Worm (Caenorhabditis elegans) whole organism, L4 larva: ENCODE data around the gene C04E7.5.

Source experiments
- F26F4.8 ChIP-seq: fragments of 200-800 bp; sonication (Bioruptor generic); conservative IDR thresholded peaks from 2 replicates; pipeline ENCODE4 v1.3.6; 2022; ENCODE audit warnings: missing genetic modification characterization, missing compliant biosample characterization
- T20F7.1 ChIP-seq: fragments of 200-800 bp; sonication (Bioruptor generic); optimal IDR thresholded peaks from 2 replicates; lab custom pipeline; 2018; ENCODE audit warnings: mild to moderate bottlenecking, missing genetic modification characterization, missing compliant biosample characterization
- Y105C5A.15 ChIP-seq: fragments of 200-800 bp; sonication (Bioruptor generic); IDR thresholded peaks from 2 replicates; pipeline ENCODE4 v1.3.6; 2022; ENCODE audit warnings: missing genetic modification characterization, missing compliant biosample characterization
- Y48G9A.11 ChIP-seq: fragments of 200-800 bp; sonication (Bioruptor generic); IDR thresholded peaks from 2 replicates; pipeline ENCODE4 v1.3.6; 2022; ENCODE audit warnings: missing genetic modification reagents, missing genetic modification characterization, missing compliant biosample characterization
- Y5F2A.4 ChIP-seq: fragments of 200-800 bp; sonication (Bioruptor generic); optimal IDR thresholded peaks from 2 replicates; lab custom pipeline; 2018; ENCODE audit warnings: mild to moderate bottlenecking, missing genetic modification characterization, missing compliant biosample characterization
- Y75B8A.6 ChIP-seq: fragments of 200-800 bp; sonication (Bioruptor generic); IDR thresholded peaks from 2 replicates; pipeline ENCODE4 v1.3.6; 2022; ENCODE audit warnings: missing genetic modification reagents, missing genetic modification characterization, missing compliant biosample characterization
- ZK337.2 ChIP-seq: fragments of 200-800 bp; sonication (Bioruptor generic); IDR thresholded peaks from 2 replicates; pipeline ENCODE4 v1.3.6; 2022; ENCODE audit warnings: missing genetic modification reagents, missing genetic modification characterization, missing compliant biosample characterization
- ZK546.5 ChIP-seq, 2 experiments: sonication (generic microtip); optimal IDR thresholded peaks; 2 replicates each; lab custom pipeline; 2017; ENCODE audit warnings: missing biosample characterization in 2 of 2, missing genetic modification characterization in 2 of 2
- aly-2 ChIP-seq: sonication (generic microtip); optimal IDR thresholded peaks from 2 replicates; lab custom pipeline; 2018; ENCODE audit warnings: missing biosample characterization, missing genetic modification characterization
- ceh-28 ChIP-seq: fragments of 150-350 bp; optimal IDR thresholded peaks from 2 replicates; lab custom pipeline; 2014; ENCODE audit warnings: missing biosample characterization, missing genetic modification reagents, missing genetic modification characterization
- ceh-62 ChIP-seq: sonication (generic microtip); optimal IDR thresholded peaks from 2 replicates; lab custom pipeline; 2017; ENCODE audit warnings: missing biosample characterization, missing genetic modification characterization
- ceh-82 ChIP-seq: sonication (generic microtip); optimal IDR thresholded peaks from 2 replicates; lab custom pipeline; 2017; ENCODE audit warnings: missing biosample characterization, missing genetic modification characterization
- ces-1 ChIP-seq: fragments of 150-350 bp; sonication (generic microtip); optimal IDR thresholded peaks from 4 replicates; lab custom pipeline; 2014; ENCODE audit warnings: missing biosample characterization, missing genetic modification reagents, missing genetic modification characterization
- cey-2 ChIP-seq: sonication (generic microtip); optimal IDR thresholded peaks from 3 replicates; lab custom pipeline; 2017; ENCODE audit warnings: missing genetic modification characterization, mild to moderate bottlenecking, missing compliant biosample characterization, antibody characterized with exemption, borderline replicate concordance; ENCODE audit not compliant: insufficient read depth
- ctbp-1 ChIP-seq: fragments of 200-800 bp; sonication (Bioruptor generic); IDR thresholded peaks from 2 replicates; pipeline ENCODE4 v1.3.6; 2022; ENCODE audit warnings: missing genetic modification reagents, missing genetic modification characterization, missing compliant biosample characterization
- dmd-6 ChIP-seq: fragments of 200-800 bp; sonication (Bioruptor generic); IDR thresholded peaks from 2 replicates; pipeline ENCODE4 v1.3.6; 2022; ENCODE audit warnings: missing genetic modification reagents, missing genetic modification characterization, missing compliant biosample characterization
- dmd-8 ChIP-seq: fragments of 200-800 bp; sonication (Bioruptor generic); IDR thresholded peaks from 2 replicates; pipeline ENCODE4 v1.3.6; 2022; ENCODE audit warnings: missing genetic modification characterization, missing compliant biosample characterization
- dpl-1 ChIP-seq: fragments of 150-350 bp; optimal IDR thresholded peaks from 2 replicates; lab custom pipeline; 2014; ENCODE audit warnings: missing biosample characterization, missing genetic modification reagents, missing genetic modification characterization
- duxl-1 ChIP-seq: sonication (generic microtip); optimal IDR thresholded peaks from 2 replicates; lab custom pipeline; 2016; ENCODE audit warnings: mild to moderate bottlenecking, missing genetic modification characterization, moderate library complexity, missing compliant biosample characterization; ENCODE audit not compliant: poor library complexity
- dve-1 ChIP-seq: sonication (generic microtip); optimal IDR thresholded peaks from 2 replicates; lab custom pipeline; 2017; ENCODE audit warnings: antibody characterized with exemption, mild to moderate bottlenecking, missing genetic modification characterization, missing compliant biosample characterization; ENCODE audit not compliant: insufficient read depth
- egl-27 ChIP-seq: sonication (generic microtip); optimal IDR thresholded peaks from 3 replicates; lab custom pipeline; 2017; ENCODE audit warnings: missing biosample characterization, missing genetic modification reagents, missing genetic modification characterization
- egl-43 ChIP-seq: fragments of 200-800 bp; sonication (Bioruptor generic); IDR thresholded peaks from 2 replicates; pipeline ENCODE4 v1.3.6; 2022; ENCODE audit warnings: missing genetic modification reagents, missing genetic modification characterization, missing compliant biosample characterization
- fkh-10 ChIP-seq: fragments of 150-350 bp; optimal IDR thresholded peaks from 2 replicates; lab custom pipeline; 2014; ENCODE audit warnings: missing biosample characterization, missing genetic modification reagents, missing genetic modification characterization
- fos-1 ChIP-seq: fragments of 150-350 bp; optimal IDR thresholded peaks from 2 replicates; lab custom pipeline; 2014; ENCODE audit warnings: missing biosample characterization, missing genetic modification characterization
- hif-1 ChIP-seq, 2 experiments: sonication (generic microtip); optimal IDR thresholded peaks; 2 replicates each; lab custom pipeline; 2016 to 2017; ENCODE audit warnings: missing compliant biosample characterization in 2 of 2, missing genetic modification characterization in 2 of 2, missing genetic modification reagents in 2 of 2, missing genotype in 2 of 2, mild to moderate bottlenecking in 1 of 2
- hlh-30 ChIP-seq: sonication (generic microtip); optimal IDR thresholded peaks from 2 replicates; lab custom pipeline; 2017; ENCODE audit warnings: antibody characterized with exemption, mild to moderate bottlenecking, missing genetic modification characterization, missing compliant biosample characterization; ENCODE audit not compliant: insufficient read depth
- lin-1 ChIP-seq: fragments of 200-800 bp; sonication (Bioruptor generic); IDR thresholded peaks from 2 replicates; pipeline ENCODE4 v1.3.6; 2022; ENCODE audit warnings: missing genetic modification reagents, missing genetic modification characterization, missing compliant biosample characterization
- lin-29 ChIP-seq: fragments of 200-800 bp; sonication (Bioruptor generic); IDR thresholded peaks from 2 replicates; pipeline ENCODE4 v1.3.6; 2022; ENCODE audit warnings: missing genetic modification reagents, missing genetic modification characterization, missing compliant biosample characterization
- lin-38 ChIP-seq: fragments of 200-800 bp; sonication (Bioruptor generic); IDR thresholded peaks from 2 replicates; pipeline ENCODE4 v1.3.6; 2022; ENCODE audit warnings: missing genetic modification reagents, missing genetic modification characterization, missing compliant biosample characterization
- lsy-2 ChIP-seq, 2 experiments: fragments of 150-350 bp in 1 of 2; sonication (generic microtip) in 1 of 2; optimal IDR thresholded peaks; 2 replicates each; lab custom pipeline; 2014 to 2017; ENCODE audit warnings: missing biosample characterization in 2 of 2, missing genetic modification characterization in 2 of 2
- nhr-10 ChIP-seq: fragments of 150-350 bp; optimal IDR thresholded peaks from 2 replicates; lab custom pipeline; 2014; ENCODE audit warnings: missing biosample characterization, missing genetic modification characterization
- nhr-11 ChIP-seq: fragments of 150-350 bp; optimal IDR thresholded peaks from 2 replicates; lab custom pipeline; 2014; ENCODE audit warnings: missing biosample characterization, missing genetic modification characterization
- nhr-25 ChIP-seq: sonication (generic microtip); optimal IDR thresholded peaks from 2 replicates; lab custom pipeline; 2017; ENCODE audit warnings: missing genetic modification characterization, mild to moderate bottlenecking, missing compliant biosample characterization, antibody characterized with exemption, moderate library complexity, borderline replicate concordance; ENCODE audit not compliant: insufficient read depth
- nhr-41 ChIP-seq: fragments of 200-800 bp; sonication (Bioruptor generic); IDR thresholded peaks from 2 replicates; pipeline ENCODE4 v1.3.6; 2022; ENCODE audit warnings: missing genetic modification reagents, missing genetic modification characterization, missing compliant biosample characterization
- nhr-48 ChIP-seq: sonication (generic microtip); optimal IDR thresholded peaks from 2 replicates; lab custom pipeline; 2016; ENCODE audit warnings: mild to moderate bottlenecking, missing genetic modification characterization, missing compliant biosample characterization
- nhr-76 ChIP-seq: fragments of 150-350 bp; optimal IDR thresholded peaks from 2 replicates; lab custom pipeline; 2014; ENCODE audit warnings: missing biosample characterization, missing genetic modification characterization
- php-3 ChIP-seq: fragments of 200-800 bp; sonication (Bioruptor generic); IDR thresholded peaks from 2 replicates; pipeline ENCODE4 v1.3.6; 2022; ENCODE audit warnings: missing genetic modification reagents, missing genetic modification characterization, missing compliant biosample characterization
- rbr-2 ChIP-seq: sonication (generic microtip); optimal IDR thresholded peaks from 2 replicates; lab custom pipeline; 2016; ENCODE audit warnings: missing genotype, missing genetic modification characterization, missing compliant biosample characterization
- sdz-12 ChIP-seq: fragments of 200-800 bp; sonication (Bioruptor generic); optimal IDR thresholded peaks from 2 replicates; lab custom pipeline; 2018; ENCODE audit warnings: mild to moderate bottlenecking, missing genetic modification characterization, missing compliant biosample characterization
- snpc-1.2 ChIP-seq: fragments of 200-800 bp; sonication (Bioruptor generic); IDR thresholded peaks from 2 replicates; pipeline ENCODE4 v1.3.6; 2022; ENCODE audit warnings: missing genetic modification reagents, missing genetic modification characterization, missing compliant biosample characterization
- spr-1 ChIP-seq: sonication (generic microtip); optimal IDR thresholded peaks from 2 replicates; lab custom pipeline; 2016; ENCODE audit warnings: mild to moderate bottlenecking, missing genetic modification characterization, missing compliant biosample characterization
- spr-3 ChIP-seq: fragments of 200-800 bp; sonication (Bioruptor generic); optimal IDR thresholded peaks from 2 replicates; lab custom pipeline; 2018; ENCODE audit warnings: mild to moderate bottlenecking, missing genetic modification characterization, missing compliant biosample characterization
- tag-97 ChIP-seq: fragments of 200-800 bp; sonication (Bioruptor generic); IDR thresholded peaks from 2 replicates; pipeline ENCODE4 v1.3.6; 2022; ENCODE audit warnings: missing genetic modification characterization, missing compliant biosample characterization
- tra-1 ChIP-seq: fragments of 200-800 bp; sonication (Bioruptor generic); IDR thresholded peaks from 2 replicates; pipeline ENCODE4 v1.3.6; 2022; ENCODE audit warnings: missing genetic modification reagents, missing genetic modification characterization, missing compliant biosample characterization
- unc-130 ChIP-seq: sonication (generic microtip); optimal IDR thresholded peaks from 2 replicates; lab custom pipeline; 2016; ENCODE audit warnings: missing genetic modification reagents, missing genetic modification characterization, missing compliant biosample characterization
- unc-62 ChIP-seq, 3 experiments: fragments of 150-350 bp in 1 of 3; sonication (generic microtip); optimal IDR thresholded peaks in 2 of 3; peaks in 1 of 3; 1 replicate in 1 of 3; 2 replicates in 2 of 3; lab custom pipeline; 2014 to 2017; ENCODE audit warnings: missing biosample characterization in 3 of 3, missing genetic modification characterization in 3 of 3, missing genetic modification reagents in 3 of 3, missing genotype in 1 of 3
- zag-1 ChIP-seq: fragments of 150-350 bp; optimal IDR thresholded peaks from 2 replicates; lab custom pipeline; 2014; ENCODE audit warnings: missing biosample characterization, missing genetic modification characterization
- zfp-2 ChIP-seq: sonication (generic microtip); optimal IDR thresholded peaks from 2 replicates; lab custom pipeline; 2016; ENCODE audit warnings: mild to moderate bottlenecking, missing genetic modification characterization, missing compliant biosample characterization

C04E7.5 gene

DNA sequence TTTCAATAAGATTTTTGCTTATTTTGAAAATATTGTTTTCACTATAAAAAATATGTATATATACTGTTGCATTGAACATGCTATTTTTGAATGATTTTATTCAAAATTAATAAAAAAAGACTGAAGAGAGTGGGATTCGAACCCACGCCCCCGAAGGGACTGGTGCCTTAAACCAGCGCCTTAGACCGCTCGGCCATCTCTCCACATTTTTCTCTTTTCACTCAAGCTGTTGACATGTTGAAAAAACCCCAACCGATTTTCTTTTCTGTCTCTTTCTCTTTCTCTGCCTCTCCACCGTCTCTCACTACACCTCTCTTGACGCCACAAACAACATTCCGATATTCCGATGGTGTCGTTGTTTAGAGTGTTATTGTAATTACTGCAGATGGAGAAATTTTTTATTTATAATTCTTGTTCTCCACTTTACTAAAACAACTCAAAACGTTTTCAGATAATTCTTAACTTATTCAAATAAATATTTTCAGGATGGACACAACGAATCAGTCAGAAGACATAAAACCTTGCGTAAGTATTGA is 7.4 kb upstream of the C04E7.5 start, which contains the start of gene sor-3 (continued):
- TF ChIP-seq php-3 (GFP tag; lab: Robert Waterston, UW) (peak; percentile 55), nhr-11 (tag; lab: Kevin White, UChicago) (peak; percentile 72), ceh-62 (tag; lab: Kevin White, UChicago) (no peak), nhr-25 (tag; lab: Kevin White, UChicago) (peak; percentile 66), nhr-41 (GFP tag; lab: Robert Waterston, UW) (peak; percentile 84), sdz-12 (peak; percentile 72), cey-2 (tag; lab: Kevin White, UChicago) (no peak), lsy-2 (tag; optimal IDR thresholded peaks at IDR 0.05; lab: Kevin White, UChicago) (peak; percentile 43 to 87), egl-27 (tag; lab: Kevin White, UChicago) (no peak), Y5F2A.4 (GFP tag; lab: Kevin White, UChicago) (peak; percentile 23), nhr-10 (tag; lab: Kevin White, UChicago) (no peak), spr-3 (GFP tag; lab: Kevin White, UChicago) (peak; percentile 31), tra-1 (peak; percentile 81), hif-1 (tag; optimal IDR thresholded peaks at IDR 0.05; lab: Kevin White, UChicago) (peak in 1 of 2 experiments; percentile 74), lin-38 (GFP tag; lab: Robert Waterston, UW) (peak; percentile 81; the same call in 1 of the 2 replicates), dve-1 (tag; lab: Kevin White, UChicago) (peak; percentile 86), spr-1 (tag; lab: Kevin White, UChicago) (peak; percentile 75), rbr-2 (tag; lab: Kevin White, UChicago) (no peak), ceh-82 (no peak), lin-1 (peak; percentile 90), ces-1 (GFP tag; lab: Kevin White, UChicago) (peak; percentile 43), dmd-6 (GFP tag; lab: Robert Waterston, UW) (peak; percentile 77), zag-1 (tag; lab: Kevin White, UChicago) (no peak), lin-29 (GFP tag; lab: Robert Waterston, UW) (peak; percentile 62), unc-130 (GFP tag; lab: Kevin White, UChicago) (peak; percentile 54), dpl-1 (peak; percentile 35), ctbp-1 (GFP tag; lab: Robert Waterston, UW) (peak; percentile 83), duxl-1 (tag; lab: Kevin White, UChicago) (peak; percentile 85), T20F7.1 (GFP tag; lab: Kevin White, UChicago) (peak; percentile 89), snpc-1.2 (GFP tag; lab: Robert Waterston, UW) (peak; percentile 87), dmd-8 (GFP tag; lab: Robert Waterston, UW) (peak; percentile 91), nhr-76 (tag; lab: Kevin White, UChicago) (no peak), zfp-2 (tag; lab: Kevin White, UChicago) (peak; percentile 58), unc-62 (GFP tag; optimal IDR thresholded peaks at IDR 0.05 in 1 of 2; lab: Kevin White, UChicago) (no peak), unc-62 (tag; optimal IDR thresholded peaks at IDR 0.05; lab: Kevin White, UChicago) (no peak), ZK546.5 (tag; optimal IDR thresholded peaks at IDR 0.05; lab: Kevin White, UChicago) (no peak), aly-2 (tag; lab: Kevin White, UChicago) (no peak), fos-1 (no peak), tag-97 (GFP tag; lab: Robert Waterston, UW) (no peak), Y105C5A.15 (GFP tag; lab: Robert Waterston, UW) (peak; percentile 76; the same call in 1 of the 2 replicates), egl-43 (GFP tag; lab: Robert Waterston, UW) (peak; percentile 94), Y48G9A.11 (GFP tag; lab: Robert Waterston, UW) (peak; percentile 58), F26F4.8 (GFP tag; lab: Robert Waterston, UW) (peak; percentile 91), ceh-28 (tag; lab: Kevin White, UChicago) (no peak), ZK337.2 (peak; percentile 63), fkh-10 (GFP tag; lab: Kevin White, UChicago) (peak; percentile 82), Y75B8A.6 (GFP tag; lab: Robert Waterston, UW) (peak; percentile 70), nhr-48 (peak; percentile 65), hlh-30 (tag; lab: Kevin White, UChicago) (peak; percentile 65)
